Fruit fly (Drosophila melanogaster) whole organism, embryonic: Measurements from ENCODE around the gene Lerp.

Experiments
- Abd-B ChIP-seq: fragments of 200-800 bp; sonication (Bioruptor generic); optimal IDR thresholded peaks from 2 replicates; lab custom pipeline; 2018; ENCODE audit warnings: missing biosample characterization, mild to moderate bottlenecking, missing genetic modification characterization, moderate library complexity
- CG10147 ChIP-seq: fragments of 200-800 bp; sonication (Bioruptor generic); optimal IDR thresholded peaks from 2 replicates; lab custom pipeline; 2019; ENCODE audit warnings: missing biosample characterization, mild to moderate bottlenecking, missing genetic modification characterization, moderate library complexity
- CG10431 ChIP-seq: fragments of 200-800 bp; sonication (Bioruptor generic); optimal IDR thresholded peaks from 3 replicates; lab custom pipeline; 2018; ENCODE audit warnings: missing biosample characterization, mild to moderate bottlenecking, missing genetic modification characterization
- CG12155 ChIP-seq: fragments of 200-800 bp; sonication (Bioruptor generic); optimal IDR thresholded peaks from 3 replicates; lab custom pipeline; 2016; ENCODE audit warnings: missing biosample characterization, missing genetic modification characterization
- CG12769 ChIP-seq: fragments of 200-800 bp; sonication (Bioruptor generic); optimal IDR thresholded peaks from 2 replicates; lab custom pipeline; 2019; ENCODE audit warnings: missing biosample characterization, mild to moderate bottlenecking, missing genetic modification characterization, moderate library complexity
- CG13624 ChIP-seq: fragments of 200-800 bp; sonication (Bioruptor generic); optimal IDR thresholded peaks from 2 replicates; lab custom pipeline; 2016; ENCODE audit warnings: missing biosample characterization, missing genetic modification characterization
- CG17385 ChIP-seq: fragments of 200-800 bp; sonication (Bioruptor generic); optimal IDR thresholded peaks from 3 replicates; lab custom pipeline; 2018; ENCODE audit warnings: missing biosample characterization, mild to moderate bottlenecking, missing genetic modification characterization
- CG18764 ChIP-seq: fragments of 200-800 bp; sonication (Bioruptor generic); optimal IDR thresholded peaks from 3 replicates; lab custom pipeline; 2016; ENCODE audit warnings: missing biosample characterization, missing genetic modification characterization
- CG2678 ChIP-seq: fragments of 200-800 bp; sonication (Bioruptor generic); optimal IDR thresholded peaks from 3 replicates; lab custom pipeline; 2019; ENCODE audit warnings: missing biosample characterization, mild to moderate bottlenecking, missing genetic modification characterization, moderate library complexity
- CG31224 ChIP-seq: fragments of 200-800 bp; sonication (Bioruptor generic); IDR thresholded peaks from 2 replicates; pipeline ENCODE4 v1.3.6; 2022; ENCODE audit warnings: missing biosample characterization, missing genetic modification characterization
- CG3407 ChIP-seq: fragments of 200-800 bp; sonication (Bioruptor generic); optimal IDR thresholded peaks from 2 replicates; lab custom pipeline; 2018; ENCODE audit warnings: missing biosample characterization, mild to moderate bottlenecking, missing genetic modification characterization
- CG3838 ChIP-seq: fragments of 200-800 bp; sonication (Bioruptor generic); optimal IDR thresholded peaks from 3 replicates; lab custom pipeline; 2016; ENCODE audit warnings: missing biosample characterization, missing genetic modification characterization
- CG4328 ChIP-seq: fragments of 200-800 bp; sonication (Bioruptor generic); optimal IDR thresholded peaks from 3 replicates; lab custom pipeline; 2017; ENCODE audit warnings: missing biosample characterization, missing genetic modification reagents, missing genetic modification characterization
- CG4424 ChIP-seq: fragments of 200-800 bp; sonication (Bioruptor generic); optimal IDR thresholded peaks from 3 replicates; lab custom pipeline; 2016; ENCODE audit warnings: missing biosample characterization, missing genetic modification characterization
- CG5180 ChIP-seq: fragments of 200-800 bp; sonication (Bioruptor generic); optimal IDR thresholded peaks from 3 replicates; lab custom pipeline; 2017; ENCODE audit warnings: missing biosample characterization, missing genetic modification characterization, mild to moderate bottlenecking, moderate library complexity, missing genetic modification reagents
- CG6254 ChIP-seq: fragments of 200-800 bp; sonication (Bioruptor generic); optimal IDR thresholded peaks from 3 replicates; lab custom pipeline; 2017; ENCODE audit warnings: mild to moderate bottlenecking, missing biosample characterization, missing genetic modification reagents, missing genetic modification characterization
- CG6272 ChIP-seq: fragments of 200-800 bp; sonication (Bioruptor generic); IDR thresholded peaks from 2 replicates; pipeline ENCODE4 v1.3.6; 2022; ENCODE audit warnings: missing biosample characterization, missing genetic modification characterization
- CG6791 ChIP-seq: fragments of 200-800 bp; sonication (Bioruptor generic); IDR thresholded peaks from 3 replicates; pipeline ENCODE4 v1.3.6; 2022; ENCODE audit warnings: missing biosample characterization, missing genetic modification characterization; ENCODE audit not compliant: partially characterized antibody
- CG7928 ChIP-seq: fragments of 200-800 bp; sonication (Bioruptor generic); optimal IDR thresholded peaks from 2 replicates; lab custom pipeline; 2017; ENCODE audit warnings: missing biosample characterization, mild to moderate bottlenecking, missing genetic modification characterization
- CG8281 ChIP-seq: fragments of 200-800 bp; sonication (Bioruptor generic); optimal IDR thresholded peaks from 2 replicates; lab custom pipeline; 2018; ENCODE audit warnings: missing biosample characterization, mild to moderate bottlenecking, missing genetic modification characterization, moderate library complexity
- Camta ChIP-seq: fragments of 200-800 bp; sonication (Bioruptor generic); optimal IDR thresholded peaks from 2 replicates; lab custom pipeline; 2016; ENCODE audit warnings: missing biosample characterization, missing genetic modification characterization
- Dbx ChIP-seq: fragments of 200-800 bp; sonication (Bioruptor generic); IDR thresholded peaks from 3 replicates; pipeline ENCODE4 v1.3.6; 2022; ENCODE audit warnings: missing biosample characterization, missing genetic modification characterization
- Dip2 ChIP-seq: fragments of 200-800 bp; sonication (Bioruptor generic); IDR thresholded peaks from 2 replicates; pipeline ENCODE4 v1.3.6; 2022; ENCODE audit warnings: missing biosample characterization, missing genetic modification characterization
- Fer2 ChIP-seq: fragments of 200-800 bp; sonication (Bioruptor generic); optimal IDR thresholded peaks from 2 replicates; lab custom pipeline; 2018; ENCODE audit warnings: missing biosample characterization, mild to moderate bottlenecking, missing genetic modification characterization, moderate library complexity
- Gug ChIP-seq: fragments of 200-800 bp; sonication (Bioruptor generic); IDR thresholded peaks from 4 replicates; pipeline ENCODE4 v1.3.6; 2022; ENCODE audit warnings: missing biosample characterization, missing genetic modification characterization
- Hr51 ChIP-seq, 2 experiments: fragments of 200-800 bp; sonication (Bioruptor generic); optimal IDR thresholded peaks; 2 replicates in 1 of 2; 3 replicates in 1 of 2; lab custom pipeline; 2016 to 2018; ENCODE audit warnings: missing biosample characterization in 2 of 2, missing genetic modification characterization in 2 of 2, mild to moderate bottlenecking in 1 of 2, moderate library complexity in 1 of 2
- Mad ChIP-seq: fragments of 200-800 bp; sonication (Bioruptor generic); optimal IDR thresholded peaks from 2 replicates; lab custom pipeline; 2016; ENCODE audit warnings: missing biosample characterization, missing genetic modification characterization
- Myb ChIP-seq: fragments of 200-800 bp; sonication (Bioruptor generic); optimal IDR thresholded peaks from 2 replicates; lab custom pipeline; 2016; ENCODE audit warnings: missing biosample characterization, missing genetic modification characterization
- NC2α ChIP-seq: fragments of 200-800 bp; sonication (Bioruptor generic); optimal IDR thresholded peaks from 2 replicates; lab custom pipeline; 2016; ENCODE audit warnings: missing biosample characterization, missing genetic modification characterization
- PHDP ChIP-seq: fragments of 200-800 bp; sonication (Bioruptor generic); optimal IDR thresholded peaks from 3 replicates; lab custom pipeline; 2018; ENCODE audit warnings: missing biosample characterization, mild to moderate bottlenecking, missing genetic modification characterization, moderate library complexity
- YL-1 ChIP-seq: fragments of 200-800 bp; sonication (Bioruptor generic); optimal IDR thresholded peaks from 3 replicates; lab custom pipeline; 2017; ENCODE audit warnings: missing biosample characterization, mild to moderate bottlenecking, missing genetic modification characterization
- chn ChIP-seq: fragments of 200-800 bp; sonication (Bioruptor generic); optimal IDR thresholded peaks from 2 replicates; lab custom pipeline; 2016; ENCODE audit warnings: missing biosample characterization, missing genetic modification characterization
- exex ChIP-seq: fragments of 200-800 bp; sonication (Bioruptor generic); optimal IDR thresholded peaks from 4 replicates; lab custom pipeline; 2018; ENCODE audit warnings: missing biosample characterization, mild to moderate bottlenecking, missing genetic modification characterization, moderate library complexity
- ftz-f1 ChIP-seq: fragments of 200-800 bp; sonication (Bioruptor generic); optimal IDR thresholded peaks from 2 replicates; lab custom pipeline; 2016; ENCODE audit warnings: missing biosample characterization, missing genetic modification characterization
- gce ChIP-seq: fragments of 200-800 bp; sonication (Bioruptor generic); IDR thresholded peaks from 3 replicates; pipeline ENCODE4 v1.3.6; 2022; ENCODE audit warnings: missing biosample characterization, missing genetic modification characterization
- gem ChIP-seq: fragments of 200-800 bp; sonication (Bioruptor generic); optimal IDR thresholded peaks from 2 replicates; lab custom pipeline; 2019; ENCODE audit warnings: missing biosample characterization, mild to moderate bottlenecking, missing genetic modification characterization, moderate library complexity
- hb ChIP-seq: fragments of 200-800 bp; sonication (Bioruptor generic); IDR thresholded peaks from 3 replicates; pipeline ENCODE4 v1.3.6; 2022; ENCODE audit warnings: missing biosample characterization, missing genetic modification characterization; ENCODE audit not compliant: partially characterized antibody
- lmd ChIP-seq: fragments of 200-800 bp; sonication (Bioruptor generic); IDR thresholded peaks from 2 replicates; pipeline ENCODE4 v1.3.6; 2022; ENCODE audit warnings: missing biosample characterization, missing genetic modification characterization
- mam ChIP-seq: fragments of 200-800 bp; sonication (Bioruptor generic); optimal IDR thresholded peaks from 3 replicates; lab custom pipeline; 2016; ENCODE audit warnings: missing biosample characterization, missing genetic modification characterization
- nerfin-1 ChIP-seq: fragments of 200-800 bp; sonication (Bioruptor generic); optimal IDR thresholded peaks from 3 replicates; lab custom pipeline; 2019; ENCODE audit warnings: missing biosample characterization, mild to moderate bottlenecking, missing genetic modification characterization, moderate library complexity
- oc ChIP-seq: fragments of 200-800 bp; sonication (Bioruptor generic); optimal IDR thresholded peaks from 2 replicates; lab custom pipeline; 2018; ENCODE audit warnings: missing biosample characterization, mild to moderate bottlenecking, missing genetic modification characterization, moderate library complexity
- pnt ChIP-seq: fragments of 200-800 bp; sonication (Bioruptor generic); optimal IDR thresholded peaks from 3 replicates; lab custom pipeline; 2016; ENCODE audit warnings: missing biosample characterization, missing genetic modification characterization
- psq ChIP-seq: fragments of 200-800 bp; sonication (Bioruptor generic); optimal IDR thresholded peaks from 2 replicates; lab custom pipeline; 2017; ENCODE audit warnings: missing biosample characterization, missing genetic modification characterization
- row ChIP-seq: fragments of 200-800 bp; sonication (Bioruptor generic); IDR thresholded peaks from 3 replicates; pipeline ENCODE4 v1.3.6; 2022; ENCODE audit warnings: missing biosample characterization, missing genetic modification characterization
- sd ChIP-seq: fragments of 200-800 bp; sonication (Bioruptor generic); optimal IDR thresholded peaks from 3 replicates; lab custom pipeline; 2018; ENCODE audit warnings: missing biosample characterization, mild to moderate bottlenecking, missing genetic modification characterization, moderate library complexity
- sens ChIP-seq: fragments of 200-800 bp; sonication (Bioruptor generic); peaks from one replicate; lab custom pipeline; 2016; ENCODE audit warnings: missing biosample characterization, missing genetic modification characterization
- shn ChIP-seq: fragments of 200-800 bp; sonication (Bioruptor generic); optimal IDR thresholded peaks from 3 replicates; lab custom pipeline; 2016; ENCODE audit warnings: missing biosample characterization, missing genetic modification characterization
- twi ChIP-seq: fragments of 200-800 bp; optimal IDR thresholded peaks from 2 replicates; lab custom pipeline; 2019; ENCODE audit warnings: missing biosample characterization, mild to moderate bottlenecking, missing genetic modification characterization, moderate library complexity

Lerp gene

dm6 chr3R:26908750-26909149 lies 45.8 kb upstream of the Lerp start (continued):
- TF ChIP-seq CG4328 (GFP tag; lab: Kevin White, UChicago) = no peak
- TF ChIP-seq hb (GFP tag; lab: Robert Waterston, UW) = no peak
- TF ChIP-seq Abd-B (GFP tag; lab: Kevin White, UChicago) = no peak
- TF ChIP-seq CG6791 = no peak
- no peak for TF ChIP-seq CG8281 (tag; lab: Kevin White, UChicago)

dm6 chr3R:26906711-26907510 lies 44.0 kb upstream of the Lerp start:
- no peak for TF ChIP-seq CG10147 (GFP tag; lab: Kevin White, UChicago)
- TF ChIP-seq CG6254 = no peak
- TF ChIP-seq lmd (GFP tag; lab: Robert Waterston, UW) = peak; percentile 34; the same call in 1 of the 2 replicates
- TF ChIP-seq YL-1 (GFP tag; lab: Kevin White, UChicago) = no peak
- no peak for TF ChIP-seq NC2α (GFP tag; lab: Kevin White, UChicago)
- TF ChIP-seq chn (GFP tag; lab: Kevin White, UChicago) = no peak
- no peak for TF ChIP-seq Hr51 (GFP tag; optimal IDR thresholded peaks at IDR 0.05; lab: Kevin White, UChicago)
- no peak for TF ChIP-seq nerfin-1 (tag; lab: Kevin White, UChicago)
- no peak for TF ChIP-seq CG7928 (GFP tag; lab: Kevin White, UChicago)
- peak; percentile 19; the same call in 1 of the 2 replicates for TF ChIP-seq CG31224 (GFP tag; lab: Robert Waterston, UW)
- no peak for TF ChIP-seq Camta (GFP tag; lab: Kevin White, UChicago)
- no peak for TF ChIP-seq CG3838
- TF ChIP-seq CG17385 = no peak
- TF ChIP-seq Mad = no peak
- TF ChIP-seq ftz-f1 = peak; percentile 54
- TF ChIP-seq Gug (GFP tag; lab: Robert Waterston, UW) = no peak
- no peak for TF ChIP-seq psq (GFP tag; lab: Kevin White, UChicago)
- TF ChIP-seq CG2678 (tag; lab: Kevin White, UChicago) = peak; percentile 20
- TF ChIP-seq CG13624 (GFP tag; lab: Kevin White, UChicago) = peak; percentile 20
- TF ChIP-seq Dip2 (GFP tag; lab: Robert Waterston, UW) = no peak
- TF ChIP-seq CG5180 (GFP tag; lab: Kevin White, UChicago) = no peak
- TF ChIP-seq mam (GFP tag; lab: Kevin White, UChicago) = peak; percentile 0
- TF ChIP-seq CG3407 = no peak
- peak; percentile 51; the same call in 1 of the 3 replicates for TF ChIP-seq Dbx
- TF ChIP-seq Fer2 (tag; lab: Kevin White, UChicago) = no peak
- no peak for TF ChIP-seq pnt (GFP tag; lab: Kevin White, UChicago)
- no peak for TF ChIP-seq CG4424
- no peak for TF ChIP-seq CG12155 (GFP tag; lab: Kevin White, UChicago)
- TF ChIP-seq sd (tag; lab: Kevin White, UChicago) = peak; percentile 32
- no peak for TF ChIP-seq oc (tag; lab: Kevin White, UChicago)
- TF ChIP-seq shn (GFP tag; lab: Kevin White, UChicago) = no peak
- TF ChIP-seq gce (GFP tag; lab: Robert Waterston, UW) = no peak
- TF ChIP-seq CG10431 (GFP tag; lab: Kevin White, UChicago) = no peak
- TF ChIP-seq CG18764 = no peak
- TF ChIP-seq row (GFP tag; lab: Robert Waterston, UW) = peak; percentile 58
- TF ChIP-seq sens (GFP tag; lab: Kevin White, UChicago) = peak; percentile 15
- TF ChIP-seq exex (tag; lab: Kevin White, UChicago) = no peak
- no peak for TF ChIP-seq CG6272 (GFP tag; lab: Robert Waterston, UW)
- TF ChIP-seq twi (tag; lab: Kevin White, UChicago) = no peak
- TF ChIP-seq Myb (GFP tag; lab: Kevin White, UChicago) = no peak
- no peak for TF ChIP-seq PHDP (tag; lab: Kevin White, UChicago)
- TF ChIP-seq CG12769 (tag; lab: Kevin White, UChicago) = peak; percentile 10
- no peak for TF ChIP-seq gem (tag; lab: Kevin White, UChicago)
